Worm (Caenorhabditis elegans) whole organism, mixed stage, embryonic: ENCODE data around the gene F10C2.3.
A peak's percentile ranks its signal among the peaks of the same experiment; 100 is the strongest.
"Not testable (repeated sequence)": the region's sequence is repeated elsewhere in the genome, so short reads cannot be mapped to it uniquely, and the experiment has no call there.

Experiments
- M03D4.4 ChIP-seq: sonication (generic microtip); optimal IDR thresholded peaks from 2 replicates; lab custom pipeline; 2017; ENCODE audit warnings: mild to moderate bottlenecking, missing genetic modification characterization, missing compliant biosample characterization
- bed-3 ChIP-seq: fragments of 200-800 bp; sonication (Bioruptor generic); optimal IDR thresholded peaks from 3 replicates; lab custom pipeline; 2018; ENCODE audit warnings: mild to moderate bottlenecking, missing genetic modification characterization, moderate library complexity, missing compliant biosample characterization
- blmp-1 ChIP-seq: fragments of 150-350 bp; optimal IDR thresholded peaks from 2 replicates; lab custom pipeline; 2014; ENCODE audit warnings: missing biosample characterization, missing genetic modification characterization
- ceh-39 ChIP-seq: fragments of 150-350 bp; optimal IDR thresholded peaks from 2 replicates; lab custom pipeline; 2014; ENCODE audit warnings: missing biosample characterization, missing genetic modification characterization
- ceh-43 ChIP-seq: fragments of 200-800 bp; sonication (Bioruptor generic); optimal IDR thresholded peaks from 2 replicates; lab custom pipeline; 2018; ENCODE audit warnings: mild to moderate bottlenecking, missing genetic modification characterization, moderate library complexity, missing compliant biosample characterization
- ceh-83 ChIP-seq: fragments of 200-800 bp; sonication (Bioruptor generic); optimal IDR thresholded peaks from 2 replicates; lab custom pipeline; 2018; ENCODE audit warnings: mild to moderate bottlenecking, missing genetic modification characterization, missing compliant biosample characterization
- ces-1 ChIP-seq: fragments of 150-350 bp; optimal IDR thresholded peaks from 2 replicates; lab custom pipeline; 2014; ENCODE audit warnings: missing biosample characterization, missing genetic modification reagents, missing genetic modification characterization
- cnd-1 ChIP-seq: fragments of 200-800 bp; sonication (Bioruptor generic); optimal IDR thresholded peaks from 2 replicates; lab custom pipeline; 2018; ENCODE audit warnings: mild to moderate bottlenecking, missing genetic modification characterization, missing compliant biosample characterization
- drap-1 ChIP-seq: fragments of 200-800 bp; sonication (Bioruptor generic); optimal IDR thresholded peaks from 3 replicates; lab custom pipeline; 2018; ENCODE audit warnings: mild to moderate bottlenecking, missing genetic modification characterization, missing compliant biosample characterization
- elt-1 ChIP-seq: sonication (generic microtip); optimal IDR thresholded peaks from 2 replicates; lab custom pipeline; 2017; ENCODE audit warnings: missing genetic modification characterization, mild to moderate bottlenecking, missing compliant biosample characterization, antibody characterized with exemption, moderate library complexity, borderline replicate concordance; ENCODE audit not compliant: insufficient read depth
- elt-3 ChIP-seq: fragments of 150-350 bp; optimal IDR thresholded peaks from 2 replicates; lab custom pipeline; 2014; ENCODE audit warnings: missing biosample characterization, missing genetic modification characterization
- flh-1 ChIP-seq: fragments of 200-800 bp; sonication (Bioruptor generic); optimal IDR thresholded peaks from 2 replicates; lab custom pipeline; 2018; ENCODE audit warnings: mild to moderate bottlenecking, missing genetic modification characterization, moderate library complexity, missing compliant biosample characterization
- ham-2 ChIP-seq: fragments of 200-800 bp; sonication (Bioruptor generic); optimal IDR thresholded peaks from 2 replicates; lab custom pipeline; 2018; ENCODE audit warnings: mild to moderate bottlenecking, missing genetic modification characterization, missing compliant biosample characterization
- hlh-1 ChIP-seq: fragments of 150-350 bp; optimal IDR thresholded peaks from 2 replicates; lab custom pipeline; 2014; ENCODE audit warnings: missing biosample characterization, missing genetic modification reagents, missing genetic modification characterization
- lin-13 ChIP-seq: fragments of 150-350 bp; optimal IDR thresholded peaks from 2 replicates; lab custom pipeline; 2014; ENCODE audit warnings: missing biosample characterization, missing genetic modification characterization
- lin-32 ChIP-seq: fragments of 200-800 bp; sonication (Bioruptor generic); optimal IDR thresholded peaks from 2 replicates; lab custom pipeline; 2018; ENCODE audit warnings: mild to moderate bottlenecking, missing genetic modification characterization, missing compliant biosample characterization
- lsy-2 ChIP-seq: fragments of 150-350 bp; optimal IDR thresholded peaks from 2 replicates; lab custom pipeline; 2014; ENCODE audit warnings: missing biosample characterization, missing genetic modification characterization
- mab-5 ChIP-seq: fragments of 150-350 bp; optimal IDR thresholded peaks from 2 replicates; lab custom pipeline; 2014; ENCODE audit warnings: missing biosample characterization, missing genetic modification characterization
- mep-1 ChIP-seq: fragments of 150-350 bp; optimal IDR thresholded peaks from 2 replicates; lab custom pipeline; 2017; ENCODE audit warnings: missing biosample characterization, missing genetic modification reagents, missing genetic modification characterization, inconsistent platforms
- mls-2 ChIP-seq: sonication (generic microtip); optimal IDR thresholded peaks from 2 replicates; lab custom pipeline; 2016; ENCODE audit warnings: mild to moderate bottlenecking, missing genetic modification characterization, moderate library complexity, missing compliant biosample characterization
- nhr-12 ChIP-seq: fragments of 150-350 bp; optimal IDR thresholded peaks from 2 replicates; lab custom pipeline; 2014; ENCODE audit warnings: missing biosample characterization, missing genetic modification characterization
- nhr-2 ChIP-seq: fragments of 150-350 bp; optimal IDR thresholded peaks from 2 replicates; lab custom pipeline; 2014; ENCODE audit warnings: missing biosample characterization, missing genetic modification characterization
- nhr-237 ChIP-seq: fragments of 150-350 bp; optimal IDR thresholded peaks from 2 replicates; lab custom pipeline; 2014; ENCODE audit warnings: missing biosample characterization, missing genetic modification characterization
- nhr-28 ChIP-seq: fragments of 150-350 bp; optimal IDR thresholded peaks from 2 replicates; lab custom pipeline; 2014; ENCODE audit warnings: missing biosample characterization, missing genetic modification characterization
- nhr-76 ChIP-seq: sonication (generic microtip); optimal IDR thresholded peaks from 2 replicates; lab custom pipeline; 2017; ENCODE audit warnings: missing biosample characterization, missing genetic modification characterization
- pha-4 ChIP-seq: fragments of 150-350 bp; optimal IDR thresholded peaks from 2 replicates; lab custom pipeline; 2018; ENCODE audit warnings: missing biosample characterization, missing genetic modification reagents, missing genetic modification characterization
- sem-2 ChIP-seq: fragments of 200-800 bp; sonication (Bioruptor generic); optimal IDR thresholded peaks from 2 replicates; lab custom pipeline; 2018; ENCODE audit warnings: mild to moderate bottlenecking, missing genetic modification characterization, missing compliant biosample characterization
- snpc-4 ChIP-seq: fragments of 150-350 bp; optimal IDR thresholded peaks from 2 replicates; lab custom pipeline; 2014; ENCODE audit warnings: missing biosample characterization, missing genetic modification characterization
- sptf-1 ChIP-seq: sonication (generic microtip); optimal IDR thresholded peaks from 2 replicates; lab custom pipeline; 2017; ENCODE audit warnings: mild to moderate bottlenecking, missing genetic modification characterization, moderate library complexity, missing compliant biosample characterization
- tbx-8 ChIP-seq: fragments of 200-800 bp; sonication (Bioruptor generic); optimal IDR thresholded peaks from 2 replicates; lab custom pipeline; 2018; ENCODE audit warnings: mild to moderate bottlenecking, missing genetic modification characterization, moderate library complexity, missing compliant biosample characterization
- unc-120 ChIP-seq: sonication (generic microtip); optimal IDR thresholded peaks from 2 replicates; lab custom pipeline; 2017; ENCODE audit warnings: missing genetic modification characterization, missing compliant biosample characterization; ENCODE audit not compliant: poor library complexity, severe bottlenecking
- unc-39 ChIP-seq: fragments of 150-350 bp; optimal IDR thresholded peaks from 2 replicates; lab custom pipeline; 2014; ENCODE audit warnings: missing biosample characterization, missing genetic modification characterization
- unc-62 ChIP-seq: fragments of 150-350 bp; optimal IDR thresholded peaks from 2 replicates; lab custom pipeline; 2014; ENCODE audit warnings: missing biosample characterization, missing genetic modification reagents, missing genetic modification characterization
- zip-8 ChIP-seq: fragments of 150-350 bp; optimal IDR thresholded peaks from 2 replicates; lab custom pipeline; 2014; ENCODE audit warnings: missing biosample characterization, missing genetic modification characterization
- ztf-11 ChIP-seq: fragments of 150-350 bp; optimal IDR thresholded peaks from 2 replicates; lab custom pipeline; 2014; ENCODE audit warnings: missing biosample characterization, missing genetic modification characterization

The F10C2.3 gene

ce11 chrV:12020026-12020425 lies at the start of gene F10C2.3:
Gene F10C2.3 (plus strand): TSS chrV:12020326.
- not testable (repeated sequence) for TF ChIP-seq ceh-39 (tag; lab: Kevin White, UChicago); elt-3 (tag; lab: Kevin White, UChicago); ham-2

ce11 chrV:11975233-11975632 lies 44.9 kb upstream of the F10C2.3 start, which contains the start of gene cpr-1:
Gene cpr-1 (plus strand): TSS chrV:11975551.
- no peak for TF ChIP-seq lsy-2
- no peak for TF ChIP-seq flh-1 (GFP tag; lab: Kevin White, UChicago)
- TF ChIP-seq tbx-8 (GFP tag; lab: Kevin White, UChicago): no peak

ce11 chrV:11976734-11977133 lies 43.4 kb upstream of the F10C2.3 start:
- no peak for TF ChIP-seq ceh-39 (tag; lab: Kevin White, UChicago)
- no peak for TF ChIP-seq cnd-1
- no peak for TF ChIP-seq nhr-237
- TF ChIP-seq nhr-76: no peak
- TF ChIP-seq mab-5 (tag; lab: Kevin White, UChicago): no peak
- TF ChIP-seq pha-4: no peak
- TF ChIP-seq mls-2: no peak
- TF ChIP-seq nhr-2 (tag; lab: Kevin White, UChicago): no peak
- no peak for TF ChIP-seq unc-62 (GFP tag; lab: Kevin White, UChicago)
- TF ChIP-seq elt-1 (tag; lab: Kevin White, UChicago): no peak

ce11 chrV:11978179-11978578 lies 41.9 kb upstream of the F10C2.3 start, which contains the start of gene mif-2:
Gene mif-2 (minus strand): TSS chrV:11978459.
- TF ChIP-seq zip-8 (no peak), sem-2 (GFP tag; lab: Kevin White, UChicago) (no peak), lin-13 (tag; lab: Kevin White, UChicago) (no peak)
- TF ChIP-seq, all 35 proteins: peak for 0

ce11 chrV:11979673-11980561 lies 40.2 kb upstream of the F10C2.3 start, which contains the start of gene snr-4:
Gene snr-4 (minus strand): TSS chrV:11979723.
- TF ChIP-seq cnd-1: peak; percentile 57
- peak; percentile 64 for TF ChIP-seq tbx-8 (GFP tag; lab: Kevin White, UChicago)
- TF ChIP-seq unc-62 (GFP tag; lab: Kevin White, UChicago): peak; percentile 25
- peak; percentile 31 for TF ChIP-seq elt-1 (tag; lab: Kevin White, UChicago)
- no peak for TF ChIP-seq zip-8
- TF ChIP-seq lin-13 (tag; lab: Kevin White, UChicago): peak; percentile 93
- no peak for TF ChIP-seq nhr-2 (tag; lab: Kevin White, UChicago)
- TF ChIP-seq drap-1 (GFP tag; lab: Kevin White, UChicago): peak; percentile 82
- peak; percentile 51 for TF ChIP-seq sem-2 (GFP tag; lab: Kevin White, UChicago)
- TF ChIP-seq unc-39 (tag; lab: Kevin White, UChicago): no peak
- TF ChIP-seq ces-1: peak; percentile 65
- TF ChIP-seq mls-2: peak; percentile 41
- peak; percentile 49 for TF ChIP-seq nhr-237
- no peak for TF ChIP-seq flh-1 (GFP tag; lab: Kevin White, UChicago)
- no peak for TF ChIP-seq lin-32 (GFP tag; lab: Kevin White, UChicago)
- TF ChIP-seq elt-3 (tag; lab: Kevin White, UChicago): no peak
- TF ChIP-seq mab-5 (tag; lab: Kevin White, UChicago): no peak
- peak; percentile 92 for TF ChIP-seq pha-4
- peak; percentile 76 for TF ChIP-seq ham-2
- TF ChIP-seq sptf-1 (tag; lab: Kevin White, UChicago): peak; percentile 72
- TF ChIP-seq ceh-39 (tag; lab: Kevin White, UChicago): peak; percentile 92
- TF ChIP-seq snpc-4: no peak
- peak; percentile 81 for TF ChIP-seq mep-1 (tag; lab: Kevin White, UChicago)
- TF ChIP-seq bed-3 (GFP tag; lab: Kevin White, UChicago): no peak
- TF ChIP-seq lsy-2: peak; percentile 81
- no peak for TF ChIP-seq nhr-28 (tag; lab: Kevin White, UChicago)
- TF ChIP-seq ceh-43 (GFP tag; lab: Kevin White, UChicago): no peak
- peak; percentile 53 for TF ChIP-seq M03D4.4 (tag; lab: Kevin White, UChicago)
- TF ChIP-seq ceh-83 (GFP tag; lab: Kevin White, UChicago): peak; percentile 66
- TF ChIP-seq unc-120 (tag; lab: Kevin White, UChicago): peak; percentile 71
- no peak for TF ChIP-seq nhr-76
- peak; percentile 35 for TF ChIP-seq hlh-1 (tag; lab: Kevin White, UChicago)
- peak; percentile 54 for TF ChIP-seq ztf-11 (tag; lab: Kevin White, UChicago)
- TF ChIP-seq nhr-12: peak; percentile 44
- no peak for TF ChIP-seq blmp-1
